Comparison of ENCODE assay signal across 2 worm cellular contexts in the genomic region with DNA sequence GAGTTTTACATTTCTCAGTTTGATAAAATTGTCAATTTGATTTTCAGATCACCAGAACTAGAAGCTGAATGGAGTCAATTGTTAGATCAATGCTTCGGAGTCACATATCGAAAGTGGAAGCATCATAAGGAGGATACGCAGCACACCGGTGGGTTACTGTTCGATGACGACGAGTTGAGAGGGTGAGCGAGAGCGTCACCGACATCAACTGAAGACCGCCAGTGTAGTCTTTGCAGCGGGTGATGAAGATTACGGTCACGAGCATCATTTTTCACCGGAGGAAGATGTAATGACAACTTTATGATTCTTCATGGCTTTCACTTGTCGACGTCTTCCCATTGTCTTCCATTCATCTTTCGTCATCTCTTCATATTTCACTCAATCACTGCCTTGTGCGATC.
TF ChIP-seq lines count a peak whose summit lies in the region.

Gene lin-26 (plus strand): TSS at position 301 of the 400 bp plus-strand sequence.

TF ChIP-seq in whole organism, L4 larva, 104 proteins besides CTCF, POLR2A, EP300 and RAD21:
- TF ChIP-seq ctbp-1 (GFP tag; IDR thresholded peaks at IDR 0.05; lab: Robert Waterston, UW) (no peak), F44E2.7 (GFP tag; IDR thresholded peaks at IDR 0.05; lab: Robert Waterston, UW) (no peak), mep-1 (tag; optimal IDR thresholded peaks at IDR 0.05; lab: Kevin White, UChicago) (no peak), gei-8 (GFP tag; optimal IDR thresholded peaks at IDR 0.05; lab: Kevin White, UChicago) (no peak), R02D3.7 (tag; optimal IDR thresholded peaks at IDR 0.05; lab: Kevin White, UChicago) (no peak), unc-62 (GFP tag; optimal IDR thresholded peaks at IDR 0.05 in 1 of 2; lab: Kevin White, UChicago) (peak in 1 of 2 experiments; percentile 86), unc-62 (tag; optimal IDR thresholded peaks at IDR 0.05; lab: Kevin White, UChicago) (no peak), hlh-30 (tag; optimal IDR thresholded peaks at IDR 0.05; lab: Kevin White, UChicago; ENCODE audit: insufficient read depth) (peak; percentile 12), cey-2 (tag; optimal IDR thresholded peaks at IDR 0.05; lab: Kevin White, UChicago; ENCODE audit: borderline replicate concordance, insufficient read depth) (no peak), zag-1 (tag; optimal IDR thresholded peaks at IDR 0.05; lab: Kevin White, UChicago) (no peak)

TF ChIP-seq in whole organism, young adult, 124 proteins besides CTCF, POLR2A, EP300 and RAD21:
- TF ChIP-seq aptf-2 (GFP tag; conservative IDR thresholded peaks at IDR 0.05; lab: Robert Waterston, UW) (0 out of 2 replicates have a peak, but pooled peaks have one; percentile 9), atf-7 (tag; optimal IDR thresholded peaks at IDR 0.05; lab: Kevin White, UChicago) (no peak)
